Worm (Caenorhabditis elegans): ENCODE measurements around the gene C44B11.4.

DNA sequence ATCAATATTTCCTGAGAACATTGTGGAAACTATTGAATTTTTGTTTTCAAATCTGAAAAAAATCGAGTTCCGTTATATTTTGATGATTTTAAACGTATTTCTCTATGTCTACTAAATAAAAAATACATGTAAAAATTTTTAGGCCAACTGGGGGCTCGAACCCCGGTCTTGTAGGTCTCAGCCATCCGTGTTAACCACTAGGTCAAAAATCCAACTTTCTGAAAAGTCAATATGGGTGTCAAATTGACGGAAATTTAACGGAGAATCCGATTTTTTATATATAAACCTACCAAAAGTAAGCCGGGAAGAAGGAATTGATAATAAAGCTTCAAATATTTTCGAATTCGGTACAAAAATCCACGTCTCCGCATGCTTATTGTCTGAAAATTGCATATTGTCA lies 37.3 kb downstream of the C44B11.4 start:
- TF ChIP-seq klf-2 (GFP tag; conservative IDR thresholded peaks at IDR 0.05) (no peak), flt-1 (GFP tag; IDR thresholded peaks at IDR 0.05) (no peak)
